Fruit fly (Drosophila melanogaster) Kc167 (cell line): ENCODE measurements around the gene trc.

Experiments
- Myc ChIP-seq: fragments of >200 bp; optimal IDR thresholded peaks from 2 replicates; lab custom pipeline; 2017; ENCODE audit warnings: missing external identifiers
- h ChIP-seq: fragments of >200 bp; optimal IDR thresholded peaks from 3 replicates; lab custom pipeline; 2018; ENCODE audit warnings: missing external identifiers
- insv ChIP-seq: fragments of >200 bp; optimal IDR thresholded peaks from 3 replicates; lab custom pipeline; 2018; ENCODE audit warnings: missing external identifiers
- psq ChIP-seq: fragments of >200 bp; optimal IDR thresholded peaks from 2 replicates; lab custom pipeline; 2017; ENCODE audit warnings: missing external identifiers
- ttk ChIP-seq: sonication (Bioruptor generic); optimal IDR thresholded peaks from 2 replicates; lab custom pipeline; 2017; ENCODE audit warnings: missing external identifiers

- no peak for TF ChIP-seq h (lab: Kevin White, UChicago)
- TF ChIP-seq Myc (lab: Kevin White, UChicago), result no peak
- no peak for TF ChIP-seq insv (lab: Kevin White, UChicago)
- TF ChIP-seq ttk (lab: Kevin White, UChicago), result no peak
- TF ChIP-seq psq (lab: Kevin White, UChicago), result no peak
Measured at dm6 chr3L:19869698-19870097, 35.6 kb upstream of the trc start.
